Worm (Caenorhabditis elegans) whole organism, mixed stage, embryonic: Measurements from ENCODE around the gene fbxa-53.

Source experiments
- M03D4.4 ChIP-seq: sonication (generic microtip); optimal IDR thresholded peaks from 2 replicates; lab custom pipeline; 2017; ENCODE audit warnings: mild to moderate bottlenecking, missing genetic modification characterization, missing compliant biosample characterization
- bed-3 ChIP-seq: fragments of 200-800 bp; sonication (Bioruptor generic); optimal IDR thresholded peaks from 3 replicates; lab custom pipeline; 2018; ENCODE audit warnings: mild to moderate bottlenecking, missing genetic modification characterization, moderate library complexity, missing compliant biosample characterization
- blmp-1 ChIP-seq: fragments of 150-350 bp; optimal IDR thresholded peaks from 2 replicates; lab custom pipeline; 2014; ENCODE audit warnings: missing biosample characterization, missing genetic modification characterization
- ceh-39 ChIP-seq: fragments of 150-350 bp; optimal IDR thresholded peaks from 2 replicates; lab custom pipeline; 2014; ENCODE audit warnings: missing biosample characterization, missing genetic modification characterization
- ceh-43 ChIP-seq: fragments of 200-800 bp; sonication (Bioruptor generic); optimal IDR thresholded peaks from 2 replicates; lab custom pipeline; 2018; ENCODE audit warnings: mild to moderate bottlenecking, missing genetic modification characterization, moderate library complexity, missing compliant biosample characterization
- ceh-83 ChIP-seq: fragments of 200-800 bp; sonication (Bioruptor generic); optimal IDR thresholded peaks from 2 replicates; lab custom pipeline; 2018; ENCODE audit warnings: mild to moderate bottlenecking, missing genetic modification characterization, missing compliant biosample characterization
- cnd-1 ChIP-seq: fragments of 200-800 bp; sonication (Bioruptor generic); optimal IDR thresholded peaks from 2 replicates; lab custom pipeline; 2018; ENCODE audit warnings: mild to moderate bottlenecking, missing genetic modification characterization, missing compliant biosample characterization
- drap-1 ChIP-seq: fragments of 200-800 bp; sonication (Bioruptor generic); optimal IDR thresholded peaks from 3 replicates; lab custom pipeline; 2018; ENCODE audit warnings: mild to moderate bottlenecking, missing genetic modification characterization, missing compliant biosample characterization
- elt-1 ChIP-seq: sonication (generic microtip); optimal IDR thresholded peaks from 2 replicates; lab custom pipeline; 2017; ENCODE audit warnings: missing genetic modification characterization, mild to moderate bottlenecking, missing compliant biosample characterization, antibody characterized with exemption, moderate library complexity, borderline replicate concordance; ENCODE audit not compliant: insufficient read depth
- flh-1 ChIP-seq: fragments of 200-800 bp; sonication (Bioruptor generic); optimal IDR thresholded peaks from 2 replicates; lab custom pipeline; 2018; ENCODE audit warnings: mild to moderate bottlenecking, missing genetic modification characterization, moderate library complexity, missing compliant biosample characterization
- ham-2 ChIP-seq: fragments of 200-800 bp; sonication (Bioruptor generic); optimal IDR thresholded peaks from 2 replicates; lab custom pipeline; 2018; ENCODE audit warnings: mild to moderate bottlenecking, missing genetic modification characterization, missing compliant biosample characterization
- hlh-1 ChIP-seq: fragments of 150-350 bp; optimal IDR thresholded peaks from 2 replicates; lab custom pipeline; 2014; ENCODE audit warnings: missing biosample characterization, missing genetic modification reagents, missing genetic modification characterization
- lin-13 ChIP-seq: fragments of 150-350 bp; optimal IDR thresholded peaks from 2 replicates; lab custom pipeline; 2014; ENCODE audit warnings: missing biosample characterization, missing genetic modification characterization
- lin-32 ChIP-seq: fragments of 200-800 bp; sonication (Bioruptor generic); optimal IDR thresholded peaks from 2 replicates; lab custom pipeline; 2018; ENCODE audit warnings: mild to moderate bottlenecking, missing genetic modification characterization, missing compliant biosample characterization
- lsy-2 ChIP-seq: fragments of 150-350 bp; optimal IDR thresholded peaks from 2 replicates; lab custom pipeline; 2014; ENCODE audit warnings: missing biosample characterization, missing genetic modification characterization
- mab-5 ChIP-seq: fragments of 150-350 bp; optimal IDR thresholded peaks from 2 replicates; lab custom pipeline; 2014; ENCODE audit warnings: missing biosample characterization, missing genetic modification characterization
- mls-2 ChIP-seq: sonication (generic microtip); optimal IDR thresholded peaks from 2 replicates; lab custom pipeline; 2016; ENCODE audit warnings: mild to moderate bottlenecking, missing genetic modification characterization, moderate library complexity, missing compliant biosample characterization
- nhr-12 ChIP-seq: fragments of 150-350 bp; optimal IDR thresholded peaks from 2 replicates; lab custom pipeline; 2014; ENCODE audit warnings: missing biosample characterization, missing genetic modification characterization
- nhr-237 ChIP-seq: fragments of 150-350 bp; optimal IDR thresholded peaks from 2 replicates; lab custom pipeline; 2014; ENCODE audit warnings: missing biosample characterization, missing genetic modification characterization
- nhr-28 ChIP-seq: fragments of 150-350 bp; optimal IDR thresholded peaks from 2 replicates; lab custom pipeline; 2014; ENCODE audit warnings: missing biosample characterization, missing genetic modification characterization
- nhr-76 ChIP-seq: sonication (generic microtip); optimal IDR thresholded peaks from 2 replicates; lab custom pipeline; 2017; ENCODE audit warnings: missing biosample characterization, missing genetic modification characterization
- pha-4 ChIP-seq: fragments of 150-350 bp; optimal IDR thresholded peaks from 2 replicates; lab custom pipeline; 2018; ENCODE audit warnings: missing biosample characterization, missing genetic modification reagents, missing genetic modification characterization
- sem-2 ChIP-seq: fragments of 200-800 bp; sonication (Bioruptor generic); optimal IDR thresholded peaks from 2 replicates; lab custom pipeline; 2018; ENCODE audit warnings: mild to moderate bottlenecking, missing genetic modification characterization, missing compliant biosample characterization
- snpc-4 ChIP-seq: fragments of 150-350 bp; optimal IDR thresholded peaks from 2 replicates; lab custom pipeline; 2014; ENCODE audit warnings: missing biosample characterization, missing genetic modification characterization
- sptf-1 ChIP-seq: sonication (generic microtip); optimal IDR thresholded peaks from 2 replicates; lab custom pipeline; 2017; ENCODE audit warnings: mild to moderate bottlenecking, missing genetic modification characterization, moderate library complexity, missing compliant biosample characterization
- tbx-8 ChIP-seq: fragments of 200-800 bp; sonication (Bioruptor generic); optimal IDR thresholded peaks from 2 replicates; lab custom pipeline; 2018; ENCODE audit warnings: mild to moderate bottlenecking, missing genetic modification characterization, moderate library complexity, missing compliant biosample characterization
- unc-39 ChIP-seq: fragments of 150-350 bp; optimal IDR thresholded peaks from 2 replicates; lab custom pipeline; 2014; ENCODE audit warnings: missing biosample characterization, missing genetic modification characterization
- zip-8 ChIP-seq: fragments of 150-350 bp; optimal IDR thresholded peaks from 2 replicates; lab custom pipeline; 2014; ENCODE audit warnings: missing biosample characterization, missing genetic modification characterization
- ztf-11 ChIP-seq: fragments of 150-350 bp; optimal IDR thresholded peaks from 2 replicates; lab custom pipeline; 2014; ENCODE audit warnings: missing biosample characterization, missing genetic modification characterization

Gene fbxa-53

ce11 chrX:1678021-1678420 lies 40.4 kb downstream of the fbxa-53 start, which contains the start of gene fbxa-170:
fbxa-170 (minus strand) TSS chrX:1678121.
- TF ChIP-seq cnd-1 (tag; lab: Kevin White, UChicago) (no peak), mls-2 (tag; lab: Kevin White, UChicago) (no peak), bed-3 (no peak), nhr-12 (tag; lab: Kevin White, UChicago) (no peak), lsy-2 (tag; lab: Kevin White, UChicago) (no peak), ztf-11 (tag; lab: Kevin White, UChicago) (no peak), elt-1 (no peak), ceh-83 (no peak), tbx-8 (GFP tag; lab: Kevin White, UChicago) (no peak), pha-4 (tag; lab: Kevin White, UChicago) (no peak), ham-2 (GFP tag; lab: Kevin White, UChicago) (no peak), drap-1 (GFP tag; lab: Kevin White, UChicago) (no peak)
- TF ChIP-seq, all 35 proteins: peak for 0

- TF ChIP-seq flh-1 (GFP tag; lab: Kevin White, UChicago) (no peak), ceh-83 (no peak), lin-32 (no peak)
These were observed 42.5 kb downstream of the fbxa-53 start for ce11 chrX:1675879-1676278.

ce11 chrX:1674056-1674455 lies 44.3 kb downstream of the fbxa-53 start, which contains the start of gene tbx-31:
tbx-31 (minus strand) TSS chrX:1674156.
- no peak for TF ChIP-seq unc-39 (tag; lab: Kevin White, UChicago)
- no peak for TF ChIP-seq nhr-237 (tag; lab: Kevin White, UChicago)
- no peak for TF ChIP-seq ham-2 (GFP tag; lab: Kevin White, UChicago)
- no peak for TF ChIP-seq lin-32
- no peak for TF ChIP-seq zip-8 (tag; lab: Kevin White, UChicago)
- TF ChIP-seq sptf-1 (tag; lab: Kevin White, UChicago), result no peak
- no peak for TF ChIP-seq ceh-43
- TF ChIP-seq elt-1, result no peak
- TF ChIP-seq M03D4.4, result no peak
- no peak for TF ChIP-seq snpc-4
- no peak for TF ChIP-seq ceh-39
- TF ChIP-seq tbx-8 (GFP tag; lab: Kevin White, UChicago), result no peak
- TF ChIP-seq mab-5, result no peak
- no peak for TF ChIP-seq nhr-76 (tag; lab: Kevin White, UChicago)
- TF ChIP-seq ztf-11 (tag; lab: Kevin White, UChicago), result no peak

ce11 chrX:1668748-1669147 lies 49.6 kb downstream of the fbxa-53 start, which contains the start of gene R09H3.3:
R09H3.3 (minus strand) TSS chrX:1668848.
- TF ChIP-seq lsy-2 (tag; lab: Kevin White, UChicago) (no peak), ceh-43 (no peak), blmp-1 (tag; lab: Kevin White, UChicago) (no peak), nhr-28 (tag; lab: Kevin White, UChicago) (no peak), cnd-1 (tag; lab: Kevin White, UChicago) (no peak), ceh-83 (no peak), M03D4.4 (no peak), flh-1 (GFP tag; lab: Kevin White, UChicago) (no peak), hlh-1 (tag; lab: Kevin White, UChicago) (no peak), unc-39 (tag; lab: Kevin White, UChicago) (no peak), ztf-11 (tag; lab: Kevin White, UChicago) (no peak), lin-13 (tag; lab: Kevin White, UChicago) (no peak)
- TF ChIP-seq, all 35 proteins: peak for 0

ce11 chrX:1667056-1667455 lies 51.3 kb downstream of the fbxa-53 start:
- TF ChIP-seq lin-32 (no peak), nhr-237 (tag; lab: Kevin White, UChicago) (no peak), sem-2 (GFP tag; lab: Kevin White, UChicago) (no peak)
